Worm (Caenorhabditis elegans) whole organism, late embryonic: ENCODE results near the gene Y54G2A.10.
"Not testable (repeated sequence)": the region's sequence is repeated elsewhere in the genome, so short reads cannot be mapped to it uniquely, and the experiment has no call there.

Experiments
- ceh-2 ChIP-seq: sonication (generic microtip); optimal IDR thresholded peaks from 2 replicates; lab custom pipeline; 2016; ENCODE audit warnings: missing genotype, missing genetic modification characterization, missing compliant biosample characterization
- dve-1 ChIP-seq: sonication (generic microtip); optimal IDR thresholded peaks from 2 replicates; lab custom pipeline; 2017; ENCODE audit warnings: antibody characterized with exemption, mild to moderate bottlenecking, missing genetic modification characterization, missing compliant biosample characterization
- pax-1 ChIP-seq: fragments of 150-350 bp; optimal IDR thresholded peaks from 2 replicates; lab custom pipeline; 2014; ENCODE audit warnings: missing biosample characterization, missing genetic modification characterization
- pha-4 ChIP-seq: fragments of 150-350 bp; optimal IDR thresholded peaks from 2 replicates; lab custom pipeline; 2018; ENCODE audit warnings: missing biosample characterization, missing genetic modification reagents, missing genetic modification characterization
- tbx-2 ChIP-seq: sonication (generic microtip); optimal IDR thresholded peaks from 2 replicates; lab custom pipeline; 2016; ENCODE audit warnings: missing genetic modification characterization, missing compliant biosample characterization

DNA sequence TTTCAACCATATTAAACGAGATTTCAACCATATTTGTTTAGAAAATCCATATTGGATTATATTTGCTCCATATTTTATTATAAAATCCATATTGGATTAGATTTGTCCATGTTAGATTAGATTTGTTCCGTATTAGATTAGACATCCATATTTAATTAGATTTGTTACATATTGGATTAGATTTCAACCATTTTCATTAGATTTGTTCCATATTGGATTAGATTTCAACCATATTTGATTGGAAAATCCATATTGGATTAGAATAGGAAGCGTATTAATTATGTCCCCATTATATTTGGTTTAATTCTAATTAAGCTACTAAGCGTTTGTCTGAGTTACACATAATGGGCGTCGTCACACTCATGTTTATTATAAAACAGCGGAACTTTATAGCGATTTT is 2.1 kb downstream of the Y54G2A.10 start, which contains the start of gene Y54G2A.44:
- TF ChIP-seq dve-1 (tag; lab: Kevin White, UChicago); pax-1 (tag; lab: Kevin White, UChicago); ceh-2 (tag; lab: Kevin White, UChicago); tbx-2; pha-4 (tag; lab: Kevin White, UChicago): not testable (repeated sequence)
